Fruit fly (Drosophila melanogaster): ENCODE data around the gene opa.
A peak's percentile ranks its signal among the peaks of the same experiment; 100 is the strongest.

Gene opa

dm6 chr3R:4852373-4852860, at the start of gene opa:
opa (plus strand) TSS chr3R:4852813.
- peak; percentile 80 for TF ChIP-seq Dif (GFP tag; optimal IDR thresholded peaks at IDR 0.05; ENCODE audit: partially characterized antibody)
- peak; percentile 40 for TF ChIP-seq Myc (optimal IDR thresholded peaks at IDR 0.05)
- no peak for TF ChIP-seq Hnf4 (GFP tag; optimal IDR thresholded peaks at IDR 0.05)
- peak; percentile 1 to 57 for TF ChIP-seq dl (GFP tag; optimal IDR thresholded peaks at IDR 0.05; ENCODE audit: insufficient read depth in 1 of 2, partially characterized antibody in 2 of 2)
- peak; percentile 92 for TF ChIP-seq Vsx2 (GFP tag; optimal IDR thresholded peaks at IDR 0.05; ENCODE audit: partially characterized antibody)

dm6 chr3R:4804126-4804649, 48.4 kb upstream of the opa start:
- TF ChIP-seq Vsx2 (GFP tag; optimal IDR thresholded peaks at IDR 0.05; ENCODE audit: partially characterized antibody) (no peak), sage (GFP tag; optimal IDR thresholded peaks at IDR 0.05) (no peak), Abd-B (GFP tag; optimal IDR thresholded peaks at IDR 0.05) (no peak)

dm6 chr3R:4804828-4805707, 47.5 kb upstream of the opa start:
- TF ChIP-seq Rel (GFP tag; optimal IDR thresholded peaks at IDR 0.05) (no peak), Rel (tag; optimal IDR thresholded peaks at IDR 0.05) (peak; percentile 2), Hnf4 (GFP tag; optimal IDR thresholded peaks at IDR 0.05) (no peak), sv (GFP tag; optimal IDR thresholded peaks at IDR 0.05) (peak; percentile 22), fru (GFP tag; optimal IDR thresholded peaks at IDR 0.05) (no peak)

DNA sequence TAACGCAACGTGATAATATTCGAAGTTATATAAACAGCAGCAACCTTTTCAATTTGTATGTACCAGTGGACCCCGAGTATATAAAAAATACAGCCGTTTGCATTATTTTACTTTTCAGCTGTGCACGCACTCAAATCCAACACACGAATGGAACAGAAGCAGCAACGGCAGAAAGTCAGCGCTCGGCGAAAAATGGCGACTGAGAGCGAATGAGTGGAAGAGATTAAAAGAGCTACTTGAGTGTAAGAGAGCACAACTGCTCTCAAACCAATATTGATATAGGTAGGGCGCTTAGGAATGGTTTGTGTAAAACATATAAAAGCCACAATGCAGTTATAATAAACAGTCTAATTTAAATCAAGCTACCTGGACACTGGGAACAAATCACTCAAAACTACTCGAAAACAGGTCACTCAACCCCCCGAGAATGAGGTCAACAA, 46.3 kb upstream of the opa start:
- TF ChIP-seq CG32264 (GFP tag; optimal IDR thresholded peaks at IDR 0.05): peak; percentile 19
- no peak for TF ChIP-seq usp (GFP tag; optimal IDR thresholded peaks at IDR 0.05)
- peak; percentile 10 for TF ChIP-seq fru (GFP tag; optimal IDR thresholded peaks at IDR 0.05)
- peak; percentile 18 for TF ChIP-seq Hnf4 (GFP tag; optimal IDR thresholded peaks at IDR 0.05)
- TF ChIP-seq N (GFP tag; optimal IDR thresholded peaks at IDR 0.05): no peak
- peak; percentile 76 to 80 for TF ChIP-seq dl (GFP tag; optimal IDR thresholded peaks at IDR 0.05; ENCODE audit: insufficient read depth in 1 of 2, partially characterized antibody in 2 of 2)
- peak; percentile 42 for TF ChIP-seq rgr (GFP tag; optimal IDR thresholded peaks at IDR 0.05)
- no peak for TF ChIP-seq lola (GFP tag; optimal IDR thresholded peaks at IDR 0.05)
- peak; percentile 42 for TF ChIP-seq OdsH (GFP tag; optimal IDR thresholded peaks at IDR 0.05)
- peak; percentile 80 for TF ChIP-seq Hr83 (GFP tag; optimal IDR thresholded peaks at IDR 0.05; ENCODE audit: poor library complexity, severe bottlenecking)
- TF ChIP-seq CG9705 (GFP tag; optimal IDR thresholded peaks at IDR 0.05): no peak
- peak; percentile 49 for TF ChIP-seq dsf (GFP tag; optimal IDR thresholded peaks at IDR 0.05; ENCODE audit: borderline replicate concordance)
- TF ChIP-seq sage (GFP tag; optimal IDR thresholded peaks at IDR 0.05): peak; percentile 66
- peak; percentile 66 for TF ChIP-seq Sp1 (GFP tag; optimal IDR thresholded peaks at IDR 0.05)
- peak; percentile 89 for TF ChIP-seq Dif (GFP tag; optimal IDR thresholded peaks at IDR 0.05; ENCODE audit: partially characterized antibody)
- TF ChIP-seq Vsx2 (GFP tag; optimal IDR thresholded peaks at IDR 0.05; ENCODE audit: partially characterized antibody): peak; percentile 22
- no peak for TF ChIP-seq dmrt93B (GFP tag; optimal IDR thresholded peaks at IDR 0.05)
- peak; percentile 69 for TF ChIP-seq psq (GFP tag; optimal IDR thresholded peaks at IDR 0.05)
- peak; percentile 36 for TF ChIP-seq CrebA (GFP tag; optimal IDR thresholded peaks at IDR 0.05; ENCODE audit: borderline replicate concordance)
- TF ChIP-seq ey (GFP tag; optimal IDR thresholded peaks at IDR 0.05): peak; percentile 7
- TF ChIP-seq jim (GFP tag; optimal IDR thresholded peaks at IDR 0.05): no peak
- peak; percentile 4 for TF ChIP-seq br (GFP tag; optimal IDR thresholded peaks at IDR 0.05)
- TF ChIP-seq foxo (GFP tag; optimal IDR thresholded peaks at IDR 0.05): peak; percentile 12 to 63
- peak; percentile 42 for TF ChIP-seq sv (GFP tag; optimal IDR thresholded peaks at IDR 0.05)
- peak; percentile 74 for TF ChIP-seq h (GFP tag; optimal IDR thresholded peaks at IDR 0.05)
- no peak for TF ChIP-seq pan (optimal IDR thresholded peaks at IDR 0.05)
- TF ChIP-seq tai (GFP tag; optimal IDR thresholded peaks at IDR 0.05): peak; percentile 59
- TF ChIP-seq Rel (GFP tag; optimal IDR thresholded peaks at IDR 0.05): no peak
- TF ChIP-seq Rel (tag; optimal IDR thresholded peaks at IDR 0.05): peak; percentile 43
